Fruit fly (Drosophila melanogaster) whole organism, embryonic: ENCODE data around the gene CG31800.

ENCODE experiments used
- Antp ChIP-seq: fragments of 200-800 bp; sonication (Bioruptor generic); optimal IDR thresholded peaks from 3 replicates; lab custom pipeline; 2016; ENCODE audit warnings: missing biosample characterization, missing genetic modification characterization
- CG1024 ChIP-seq: fragments of 200-800 bp; sonication (Bioruptor generic); IDR thresholded peaks from 2 replicates; pipeline ENCODE4 v1.3.6; 2022; ENCODE audit warnings: missing biosample characterization, missing genetic modification characterization
- CG10321 ChIP-seq: fragments of 200-800 bp; sonication (Bioruptor generic); IDR thresholded peaks from 2 replicates; pipeline ENCODE4 v1.3.6; 2022; ENCODE audit warnings: missing biosample characterization, missing genetic modification characterization
- CG11504 ChIP-seq: fragments of 200-800 bp; sonication (Bioruptor generic); optimal IDR thresholded peaks from 3 replicates; lab custom pipeline; 2019; ENCODE audit warnings: missing biosample characterization, mild to moderate bottlenecking, missing genetic modification characterization, moderate library complexity
- CG12104 ChIP-seq: fragments of 200-800 bp; sonication (Bioruptor generic); optimal IDR thresholded peaks from 3 replicates; lab custom pipeline; 2016; ENCODE audit warnings: missing biosample characterization, missing genetic modification characterization
- CG12391 ChIP-seq: fragments of 200-800 bp; sonication (Bioruptor generic); optimal IDR thresholded peaks from 3 replicates; lab custom pipeline; 2018; ENCODE audit warnings: missing biosample characterization, mild to moderate bottlenecking, missing genetic modification characterization, moderate library complexity
- CG12769 ChIP-seq: fragments of 200-800 bp; sonication (Bioruptor generic); optimal IDR thresholded peaks from 2 replicates; lab custom pipeline; 2019; ENCODE audit warnings: missing biosample characterization, mild to moderate bottlenecking, missing genetic modification characterization, moderate library complexity
- CG13123 ChIP-seq: fragments of 200-800 bp; sonication (Bioruptor generic); optimal IDR thresholded peaks from 2 replicates; lab custom pipeline; 2016; ENCODE audit warnings: missing biosample characterization, missing genetic modification characterization
- CG13287 ChIP-seq: fragments of 200-800 bp; sonication (Bioruptor generic); IDR thresholded peaks from 2 replicates; pipeline ENCODE4 v1.3.6; 2022; ENCODE audit warnings: missing biosample characterization, missing genetic modification characterization; ENCODE audit not compliant: partially characterized antibody
- CG13296 ChIP-seq: fragments of 200-800 bp; sonication (Bioruptor generic); optimal IDR thresholded peaks from 3 replicates; lab custom pipeline; 2018; ENCODE audit warnings: missing biosample characterization, mild to moderate bottlenecking, missing genetic modification characterization
- CG14050 ChIP-seq: fragments of 200-800 bp; sonication (Bioruptor generic); IDR thresholded peaks from 3 replicates; pipeline ENCODE4 v1.3.6; 2022; ENCODE audit warnings: missing biosample characterization, missing genetic modification characterization
- CG14667 ChIP-seq: fragments of 200-800 bp; sonication (Bioruptor generic); IDR thresholded peaks from 2 replicates; pipeline ENCODE4 v1.3.6; 2022; ENCODE audit warnings: missing biosample characterization, missing genetic modification characterization
- CG15514 ChIP-seq: fragments of 200-800 bp; sonication (Bioruptor generic); optimal IDR thresholded peaks from 3 replicates; lab custom pipeline; 2017; ENCODE audit warnings: missing biosample characterization, missing genetic modification characterization, mild to moderate bottlenecking, moderate library complexity, missing genetic modification reagents
- CG16813 ChIP-seq: fragments of 200-800 bp; sonication (Bioruptor generic); IDR thresholded peaks from 3 replicates; pipeline ENCODE4 v1.3.6; 2022; ENCODE audit warnings: missing biosample characterization, missing genetic modification characterization; ENCODE audit not compliant: partially characterized antibody
- CG17328 ChIP-seq: fragments of 200-800 bp; sonication (Bioruptor generic); IDR thresholded peaks from 2 replicates; pipeline ENCODE4 v1.3.6; 2022; ENCODE audit warnings: missing biosample characterization, missing genetic modification characterization
- CG17359 ChIP-seq: fragments of 200-800 bp; sonication (Bioruptor generic); optimal IDR thresholded peaks from 3 replicates; lab custom pipeline; 2018; ENCODE audit warnings: missing biosample characterization, mild to moderate bottlenecking, missing genetic modification characterization, moderate library complexity
- CG18619 ChIP-seq: fragments of 200-800 bp; sonication (Bioruptor generic); optimal IDR thresholded peaks from 3 replicates; lab custom pipeline; 2017; ENCODE audit warnings: missing biosample characterization, mild to moderate bottlenecking, missing genetic modification characterization
- CG3065 ChIP-seq: fragments of 200-800 bp; sonication (Bioruptor generic); optimal IDR thresholded peaks from 2 replicates; lab custom pipeline; 2016; ENCODE audit warnings: missing biosample characterization, missing genetic modification characterization
- CG31441 ChIP-seq: fragments of 200-800 bp; sonication (Bioruptor generic); IDR thresholded peaks from 2 replicates; pipeline ENCODE4 v1.3.6; 2022; ENCODE audit warnings: missing biosample characterization, missing genetic modification characterization
- CG33557 ChIP-seq: fragments of 200-800 bp; sonication (Bioruptor generic); optimal IDR thresholded peaks from 2 replicates; lab custom pipeline; 2019; ENCODE audit warnings: missing biosample characterization, mild to moderate bottlenecking, missing genetic modification characterization, moderate library complexity
- CG6683 ChIP-seq: fragments of 200-800 bp; sonication (Bioruptor generic); optimal IDR thresholded peaks from 2 replicates; lab custom pipeline; 2017; ENCODE audit warnings: missing biosample characterization, mild to moderate bottlenecking, missing genetic modification characterization, missing genetic modification reagents
- CG6765 ChIP-seq: fragments of 200-800 bp; sonication (Bioruptor generic); optimal IDR thresholded peaks from 3 replicates; lab custom pipeline; 2017; ENCODE audit warnings: missing biosample characterization, mild to moderate bottlenecking, missing genetic modification characterization
- CG9876 ChIP-seq: fragments of 200-800 bp; sonication (Bioruptor generic); optimal IDR thresholded peaks from 2 replicates; lab custom pipeline; 2016; ENCODE audit warnings: missing biosample characterization, missing genetic modification characterization
- CkIIα-i1 ChIP-seq: fragments of 200-800 bp; sonication (Bioruptor generic); IDR thresholded peaks from 2 replicates; pipeline ENCODE4 v1.3.6; 2022; ENCODE audit warnings: missing biosample characterization, missing genetic modification characterization
- Doc3 ChIP-seq: fragments of 200-800 bp; sonication (Bioruptor generic); IDR thresholded peaks from 3 replicates; pipeline ENCODE4 v1.3.6; 2022; ENCODE audit warnings: missing biosample characterization, missing genetic modification characterization; ENCODE audit not compliant: partially characterized antibody
- MESR4 ChIP-seq: fragments of 200-800 bp; sonication (Bioruptor generic); optimal IDR thresholded peaks from 2 replicates; lab custom pipeline; 2018; ENCODE audit warnings: missing biosample characterization, mild to moderate bottlenecking, missing genetic modification characterization, moderate library complexity
- Myb ChIP-seq: fragments of 200-800 bp; sonication (Bioruptor generic); optimal IDR thresholded peaks from 2 replicates; lab custom pipeline; 2016; ENCODE audit warnings: missing biosample characterization, missing genetic modification characterization
- Optix ChIP-seq: fragments of 200-800 bp; sonication (Bioruptor generic); IDR thresholded peaks from 3 replicates; pipeline ENCODE4 v1.3.6; 2022; ENCODE audit warnings: missing biosample characterization, missing genetic modification characterization
- Pdp1 ChIP-seq, 2 experiments: fragments of 200-800 bp; sonication (Bioruptor generic); optimal IDR thresholded peaks; 3 replicates each; lab custom pipeline; 2016; ENCODE audit warnings: missing biosample characterization in 2 of 2, missing genetic modification characterization in 2 of 2, mild to moderate bottlenecking in 1 of 2, moderate library complexity in 1 of 2
- Side ChIP-seq: fragments of 200-800 bp; sonication (Bioruptor generic); optimal IDR thresholded peaks from 2 replicates; lab custom pipeline; 2016; ENCODE audit warnings: missing biosample characterization, missing genetic modification characterization
- Spps ChIP-seq: fragments of 200-800 bp; sonication (Bioruptor generic); optimal IDR thresholded peaks from 2 replicates; lab custom pipeline; 2018; ENCODE audit warnings: missing biosample characterization, mild to moderate bottlenecking, missing genetic modification characterization
- Sry-δ ChIP-seq: fragments of 200-800 bp; sonication (Bioruptor generic); optimal IDR thresholded peaks from 2 replicates; lab custom pipeline; 2016; ENCODE audit warnings: missing biosample characterization, missing genetic modification characterization
- aop ChIP-seq: fragments of 200-800 bp; sonication (Bioruptor generic); IDR thresholded peaks from 2 replicates; pipeline ENCODE4 v1.3.6; 2022; ENCODE audit warnings: missing biosample characterization, missing genetic modification characterization
- ase ChIP-seq: fragments of 200-800 bp; sonication (Bioruptor generic); IDR thresholded peaks from 3 replicates; pipeline ENCODE4 v1.3.6; 2022; ENCODE audit warnings: missing biosample characterization, missing genetic modification characterization
- bbx ChIP-seq: fragments of 200-800 bp; sonication (Bioruptor generic); IDR thresholded peaks from 2 replicates; pipeline ENCODE4 v1.3.6; 2022; ENCODE audit warnings: missing biosample characterization, missing genetic modification characterization; ENCODE audit not compliant: partially characterized antibody
- br ChIP-seq: fragments of >200 bp; optimal IDR thresholded peaks from 2 replicates; lab custom pipeline; 2017
- dan ChIP-seq: fragments of 200-800 bp; sonication (Bioruptor generic); IDR thresholded peaks from 2 replicates; pipeline ENCODE4 v1.3.6; 2022; ENCODE audit warnings: missing biosample characterization, missing genetic modification characterization
- dysf ChIP-seq: fragments of 200-800 bp; sonication (Bioruptor generic); IDR thresholded peaks from 3 replicates; pipeline ENCODE4 v1.3.6; 2022; ENCODE audit warnings: missing biosample characterization, missing genetic modification characterization
- ems ChIP-seq: fragments of 200-800 bp; sonication (Bioruptor generic); optimal IDR thresholded peaks from 3 replicates; lab custom pipeline; 2016; ENCODE audit warnings: missing biosample characterization, missing genetic modification characterization
- klu ChIP-seq: fragments of 200-800 bp; sonication (Bioruptor generic); IDR thresholded peaks from 2 replicates; pipeline ENCODE4 v1.3.6; 2022; ENCODE audit warnings: missing biosample characterization, missing genetic modification characterization
- lbe ChIP-seq: fragments of 200-800 bp; sonication (Bioruptor generic); optimal IDR thresholded peaks from 2 replicates; lab custom pipeline; 2016; ENCODE audit warnings: missing biosample characterization, mild to moderate bottlenecking, missing genetic modification characterization
- lola ChIP-seq, 3 experiments: fragments of >200 bp in 2 of 3; fragments of 200-800 bp in 1 of 3; sonication (Bioruptor generic) in 1 of 3; optimal IDR thresholded peaks; 2 replicates each; lab custom pipeline; 2017 to 2019; ENCODE audit warnings: missing biosample characterization in 3 of 3, missing genetic modification characterization in 3 of 3, mild to moderate bottlenecking in 1 of 3, moderate library complexity in 1 of 3
- maf-S ChIP-seq: fragments of 200-800 bp; sonication (Bioruptor generic); optimal IDR thresholded peaks from 2 replicates; lab custom pipeline; 2016; ENCODE audit warnings: missing biosample characterization, missing genetic modification characterization
- odd ChIP-seq: fragments of 200-800 bp; sonication (Bioruptor generic); optimal IDR thresholded peaks from 2 replicates; lab custom pipeline; 2017; ENCODE audit warnings: missing biosample characterization, mild to moderate bottlenecking, missing genetic modification characterization
- onecut ChIP-seq: fragments of 200-800 bp; sonication (Bioruptor generic); IDR thresholded peaks from 2 replicates; pipeline ENCODE4 v1.3.6; 2022; ENCODE audit warnings: missing biosample characterization, missing genetic modification characterization
- pan ChIP-seq, 4 experiments: fragments of >200 bp in 3 of 4; fragments of 200-800 bp in 1 of 4; sonication (Bioruptor generic) in 1 of 4; optimal IDR thresholded peaks in 3 of 4; IDR thresholded peaks in 1 of 4; 2 replicates each; pipeline versions ENCODE4 v1.3.6 to Lab custom; 2017 to 2022; ENCODE audit warnings: missing biosample characterization in 2 of 4, missing genetic modification characterization in 2 of 4, mixed read lengths in 1 of 4
- rib ChIP-seq: fragments of 200-800 bp; sonication (Bioruptor generic); IDR thresholded peaks from 2 replicates; pipeline ENCODE4 v1.3.6; 2022; ENCODE audit warnings: missing biosample characterization, missing genetic modification characterization
- sens ChIP-seq: fragments of 200-800 bp; sonication (Bioruptor generic); peaks from one replicate; lab custom pipeline; 2016; ENCODE audit warnings: missing biosample characterization, missing genetic modification characterization
- ttk ChIP-seq: fragments of 200-800 bp; sonication (Bioruptor generic); IDR thresholded peaks from 2 replicates; pipeline ENCODE4 v2.1.2; 2022; ENCODE audit warnings: missing biosample characterization, missing genetic modification characterization
- tup ChIP-seq: fragments of 200-800 bp; sonication (Bioruptor generic); optimal IDR thresholded peaks from 2 replicates; lab custom pipeline; 2016; ENCODE audit warnings: missing biosample characterization, mild to moderate bottlenecking, missing genetic modification characterization, moderate library complexity
- wdn ChIP-seq: fragments of 200-800 bp; sonication (Bioruptor generic); IDR thresholded peaks from 2 replicates; pipeline ENCODE4 v1.3.6; 2022; ENCODE audit warnings: missing biosample characterization, missing genetic modification characterization
- z ChIP-seq: fragments of 200-800 bp; sonication (Bioruptor generic); IDR thresholded peaks from 3 replicates; pipeline ENCODE4 v1.3.6; 2022; ENCODE audit warnings: missing biosample characterization, missing genetic modification characterization

The CG31800 gene

dm6 chr2L:19033288-19033687 is 1.1 kb downstream of the CG31800 start, which contains the start of gene hook (continued):
- TF ChIP-seq CG13123 (GFP tag; lab: Kevin White, UChicago): no peak
- TF ChIP-seq CG10321 (GFP tag; lab: Robert Waterston, UW): no peak
- TF ChIP-seq CG12769 (tag; lab: Kevin White, UChicago): no peak
- TF ChIP-seq CG33557: no peak
- TF ChIP-seq CG18619: no peak
- no peak for TF ChIP-seq odd (GFP tag; lab: Kevin White, UChicago)
- TF ChIP-seq Doc3 (GFP tag; lab: Robert Waterston, UW): peak; percentile 84
- TF ChIP-seq onecut (GFP tag; lab: Robert Waterston, UW): no peak
- TF ChIP-seq dan: no peak
- peak; percentile 85 for TF ChIP-seq bbx (GFP tag; lab: Robert Waterston, UW)
- no peak for TF ChIP-seq Spps (tag; lab: Kevin White, UChicago)
- no peak for TF ChIP-seq wdn (GFP tag; lab: Robert Waterston, UW)
- TF ChIP-seq CkIIα-i1 (GFP tag; lab: Robert Waterston, UW): no peak
- TF ChIP-seq maf-S (GFP tag; lab: Kevin White, UChicago): no peak
- peak; percentile 61 for TF ChIP-seq Sry-δ
- no peak for TF ChIP-seq CG31441
- TF ChIP-seq CG13296 (GFP tag; lab: Kevin White, UChicago): no peak
- TF ChIP-seq CG1024: no peak
- TF ChIP-seq CG13287 (GFP tag; lab: Robert Waterston, UW): peak; percentile 81
- no peak for TF ChIP-seq lola (GFP tag; optimal IDR thresholded peaks at IDR 0.05; lab: Kevin White, UChicago)
- peak; percentile 69 for TF ChIP-seq CG16813 (GFP tag; lab: Robert Waterston, UW)
- no peak for TF ChIP-seq CG14050 (GFP tag; lab: Robert Waterston, UW)
- no peak for TF ChIP-seq CG15514 (GFP tag; lab: Kevin White, UChicago)
- TF ChIP-seq Myb (GFP tag; lab: Kevin White, UChicago): no peak
- TF ChIP-seq CG11504: no peak
- no peak for TF ChIP-seq br (lab: Kevin White, UChicago)
- no peak for TF ChIP-seq Pdp1 (GFP tag; optimal IDR thresholded peaks at IDR 0.05; lab: Kevin White, UChicago)
- no peak for TF ChIP-seq lbe (GFP tag; lab: Kevin White, UChicago)
- TF ChIP-seq Optix: no peak
- TF ChIP-seq CG3065 (GFP tag; lab: Kevin White, UChicago): no peak
- no peak for TF ChIP-seq rib
- no peak for TF ChIP-seq klu (GFP tag; lab: Robert Waterston, UW)
- no peak for TF ChIP-seq ase
- no peak for TF ChIP-seq CG12104 (GFP tag; lab: Kevin White, UChicago)
- peak; percentile 14 for TF ChIP-seq CG12391
- TF ChIP-seq dysf (GFP tag; lab: Robert Waterston, UW): no peak
- no peak for TF ChIP-seq CG17359 (tag; lab: Kevin White, UChicago)
- no peak for TF ChIP-seq CG14667
- no peak for TF ChIP-seq CG17328 (GFP tag; lab: Robert Waterston, UW)
- no peak for TF ChIP-seq pan (optimal IDR thresholded peaks at IDR 0.05; lab: Kevin White, UChicago)
- TF ChIP-seq pan (GFP tag; optimal IDR thresholded peaks at IDR 0.05 in 1 of 2, IDR thresholded peaks at IDR 0.05 in 1 of 2): no peak
- no peak for TF ChIP-seq CG6765 (GFP tag; lab: Kevin White, UChicago)
- TF ChIP-seq z (GFP tag; lab: Robert Waterston, UW): no peak
- TF ChIP-seq Side: no peak
- TF ChIP-seq CG6683: no peak
- no peak for TF ChIP-seq aop (GFP tag; lab: Robert Waterston, UW)
- TF ChIP-seq ems (GFP tag; lab: Kevin White, UChicago): no peak
- TF ChIP-seq tup (GFP tag; lab: Kevin White, UChicago): no peak
- no peak for TF ChIP-seq CG9876
- no peak for TF ChIP-seq Antp
- no peak for TF ChIP-seq ttk
- TF ChIP-seq sens (GFP tag; lab: Kevin White, UChicago): no peak
- peak; percentile 45 for TF ChIP-seq MESR4
